Worm (Caenorhabditis elegans): ENCODE results near the gene vnut-1.

vnut-1 gene

ce11 chrII:14488661-14489060 is 941 bp upstream of the vnut-1 start, which contains the start of gene usp-14 (continued):
- TF ChIP-seq mep-1 (tag; optimal IDR thresholded peaks at IDR 0.05) (peak; percentile 66), jun-1 (tag; optimal IDR thresholded peaks at IDR 0.05) (peak; percentile 31), egl-27 (tag; optimal IDR thresholded peaks at IDR 0.05) (no peak), pag-3 (tag; optimal IDR thresholded peaks at IDR 0.05; ENCODE audit: borderline replicate concordance, insufficient read depth) (no peak), unc-130 (tag; optimal IDR thresholded peaks at IDR 0.05) (peak; percentile 30), fkh-4 (tag; optimal IDR thresholded peaks at IDR 0.05; ENCODE audit: borderline replicate concordance) (no peak), unc-98 (GFP tag; IDR thresholded peaks at IDR 0.05) (no peak), pax-3 (tag; optimal IDR thresholded peaks at IDR 0.05) (peak; percentile 0), dsc-1 (tag; optimal IDR thresholded peaks at IDR 0.05) (peak; percentile 40), hlh-17 (GFP tag; optimal IDR thresholded peaks at IDR 0.05; ENCODE audit: borderline replicate concordance) (no peak), grh-1 (GFP tag; IDR thresholded peaks at IDR 0.05) (peak; percentile 37; the same call in 1 of the 2 replicates), tbx-2 (tag; optimal IDR thresholded peaks at IDR 0.05) (peak; percentile 66), lsy-2 (tag; optimal IDR thresholded peaks at IDR 0.05) (peak; percentile 70 to 78), nhr-90 (tag; optimal IDR thresholded peaks at IDR 0.05; ENCODE audit: poor library complexity) (peak; percentile 70), nhr-77 (tag; optimal IDR thresholded peaks at IDR 0.05) (peak; percentile 58), egl-13 (tag; optimal IDR thresholded peaks at IDR 0.05) (peak; percentile 20), fkh-10 (GFP tag; optimal IDR thresholded peaks at IDR 0.05) (no peak), xbp-1 (tag; optimal IDR thresholded peaks at IDR 0.05) (peak; percentile 63), ceh-8 (GFP tag; optimal IDR thresholded peaks at IDR 0.05) (no peak), elt-3 (tag; optimal IDR thresholded peaks at IDR 0.05) (peak in 1 of 6 experiments; percentile 21), C16A3.4 (tag; optimal IDR thresholded peaks at IDR 0.05) (peak; percentile 38), blmp-1 (tag; optimal IDR thresholded peaks at IDR 0.05) (peak; percentile 69), efl-3 (GFP tag; optimal IDR thresholded peaks at IDR 0.05) (no peak), mab-9 (GFP tag; IDR thresholded peaks at IDR 0.05) (no peak), isw-1 (GFP tag; IDR thresholded peaks at IDR 0.05) (peak; percentile 45), elt-2 (tag; optimal IDR thresholded peaks at IDR 0.05) (no peak), mdl-1 (tag; optimal IDR thresholded peaks at IDR 0.05) (peak in 1 of 2 experiments; percentile 52), zag-1 (tag; optimal IDR thresholded peaks at IDR 0.05) (no peak), ama-1 (optimal IDR thresholded peaks at IDR 0.05) (no peak), nhr-19 (GFP tag; conservative IDR thresholded peaks at IDR 0.05) (peak; percentile 63), lir-3 (tag; optimal IDR thresholded peaks at IDR 0.05; ENCODE audit: poor library complexity) (peak; percentile 8), ces-1 (GFP tag; optimal IDR thresholded peaks at IDR 0.05) (no peak), snu-23 (GFP tag; optimal IDR thresholded peaks at IDR 0.05) (peak; percentile 72), pqm-1 (tag; optimal IDR thresholded peaks at IDR 0.05) (no peak), sptf-1 (tag; optimal IDR thresholded peaks at IDR 0.05) (no peak), vab-15 (tag; optimal IDR thresholded peaks at IDR 0.05) (no peak), nhr-71 (tag; optimal IDR thresholded peaks at IDR 0.05) (peak; percentile 74), ceh-63 (GFP tag; optimal IDR thresholded peaks at IDR 0.05) (no peak)

- TF ChIP-seq dsc-1 (tag; optimal IDR thresholded peaks at IDR 0.05): no peak
- TF ChIP-seq ceh-88 (GFP tag; IDR thresholded peaks at IDR 0.05): no peak
- TF ChIP-seq lir-3 (tag; optimal IDR thresholded peaks at IDR 0.05; ENCODE audit: poor library complexity): no peak
- no peak for TF ChIP-seq lin-14 (GFP tag; optimal IDR thresholded peaks at IDR 0.05)
- no peak for TF ChIP-seq C04F5.9 (tag; optimal IDR thresholded peaks at IDR 0.05)
- TF ChIP-seq isw-1 (GFP tag; IDR thresholded peaks at IDR 0.05): no peak
- no peak for TF ChIP-seq unc-98 (GFP tag; IDR thresholded peaks at IDR 0.05)
- no peak for TF ChIP-seq lin-35 (GFP tag; optimal IDR thresholded peaks at IDR 0.05)
- TF ChIP-seq snpc-4 (tag; optimal IDR thresholded peaks at IDR 0.05): no peak
Observed at ce11 chrII:14492592-14493196, 3.1 kb downstream of the vnut-1 start.
